Fruit fly (Drosophila melanogaster) whole organism, embryonic: Measurements from ENCODE around the gene RIOK2.

Experiments used
- Asciz ChIP-seq: fragments of 200-800 bp; sonication (Bioruptor generic); optimal IDR thresholded peaks from 2 replicates; lab custom pipeline; 2017; ENCODE audit warnings: missing biosample characterization, mild to moderate bottlenecking, missing genetic modification characterization, missing genetic modification reagents
- Awh ChIP-seq: fragments of 200-800 bp; sonication (Bioruptor generic); IDR thresholded peaks from 2 replicates; pipeline ENCODE4, ENCODE4 v1.3.6; 2022; ENCODE audit warnings: missing biosample characterization, missing genetic modification characterization
- B-H1 ChIP-seq: fragments of 200-800 bp; sonication (Bioruptor generic); IDR thresholded peaks from 3 replicates; pipeline ENCODE4 v1.3.6; 2022; ENCODE audit warnings: missing biosample characterization, missing genetic modification characterization
- Bgb ChIP-seq: fragments of 200-800 bp; sonication (Bioruptor generic); IDR thresholded peaks from 2 replicates; pipeline ENCODE4 v1.3.6; 2022; ENCODE audit warnings: missing biosample characterization, missing genetic modification characterization; ENCODE audit not compliant: partially characterized antibody
- CG1024 ChIP-seq: fragments of 200-800 bp; sonication (Bioruptor generic); IDR thresholded peaks from 2 replicates; pipeline ENCODE4 v1.3.6; 2022; ENCODE audit warnings: missing biosample characterization, missing genetic modification characterization
- CG10267 ChIP-seq: fragments of 200-800 bp; sonication (Bioruptor generic); optimal IDR thresholded peaks from 2 replicates; lab custom pipeline; 2018; ENCODE audit warnings: missing biosample characterization, mild to moderate bottlenecking, missing genetic modification characterization, moderate library complexity
- CG10654 ChIP-seq: fragments of 200-800 bp; sonication (Bioruptor generic); optimal IDR thresholded peaks from 2 replicates; lab custom pipeline; 2016; ENCODE audit warnings: missing biosample characterization, missing genetic modification characterization
- CG11247 ChIP-seq: fragments of 200-800 bp; sonication (Bioruptor generic); IDR thresholded peaks from 2 replicates; pipeline ENCODE4 v1.3.6; 2022; ENCODE audit warnings: missing biosample characterization, missing genetic modification characterization
- CG11695 ChIP-seq: fragments of 200-800 bp; sonication (Bioruptor generic); IDR thresholded peaks from 3 replicates; pipeline ENCODE4 v1.3.6; 2022; ENCODE audit warnings: missing biosample characterization, missing genetic modification characterization
- CG15479 ChIP-seq: fragments of 200-800 bp; sonication (Bioruptor generic); optimal IDR thresholded peaks from 3 replicates; lab custom pipeline; 2019; ENCODE audit warnings: missing biosample characterization, mild to moderate bottlenecking, missing genetic modification characterization, moderate library complexity
- CG15601 ChIP-seq: fragments of 200-800 bp; sonication (Bioruptor generic); optimal IDR thresholded peaks from 3 replicates; lab custom pipeline; 2019; ENCODE audit warnings: missing biosample characterization, mild to moderate bottlenecking, missing genetic modification characterization, moderate library complexity
- CG1832 ChIP-seq: fragments of 200-800 bp; sonication (Bioruptor generic); optimal IDR thresholded peaks from 2 replicates; lab custom pipeline; 2017; ENCODE audit warnings: missing biosample characterization, mild to moderate bottlenecking, missing genetic modification characterization, inconsistent platforms
- CG31441 ChIP-seq: fragments of 200-800 bp; sonication (Bioruptor generic); IDR thresholded peaks from 2 replicates; pipeline ENCODE4 v1.3.6; 2022; ENCODE audit warnings: missing biosample characterization, missing genetic modification characterization
- CG33557 ChIP-seq: fragments of 200-800 bp; sonication (Bioruptor generic); optimal IDR thresholded peaks from 2 replicates; lab custom pipeline; 2019; ENCODE audit warnings: missing biosample characterization, mild to moderate bottlenecking, missing genetic modification characterization, moderate library complexity
- CG3995 ChIP-seq: fragments of 200-800 bp; sonication (Bioruptor generic); optimal IDR thresholded peaks from 3 replicates; lab custom pipeline; 2016; ENCODE audit warnings: missing biosample characterization, missing genetic modification characterization
- CG6765 ChIP-seq: fragments of 200-800 bp; sonication (Bioruptor generic); optimal IDR thresholded peaks from 3 replicates; lab custom pipeline; 2017; ENCODE audit warnings: missing biosample characterization, mild to moderate bottlenecking, missing genetic modification characterization
- CG6791 ChIP-seq: fragments of 200-800 bp; sonication (Bioruptor generic); IDR thresholded peaks from 3 replicates; pipeline ENCODE4 v1.3.6; 2022; ENCODE audit warnings: missing biosample characterization, missing genetic modification characterization; ENCODE audit not compliant: partially characterized antibody
- CG8281 ChIP-seq: fragments of 200-800 bp; sonication (Bioruptor generic); optimal IDR thresholded peaks from 2 replicates; lab custom pipeline; 2018; ENCODE audit warnings: missing biosample characterization, mild to moderate bottlenecking, missing genetic modification characterization, moderate library complexity
- Myb ChIP-seq: fragments of 200-800 bp; sonication (Bioruptor generic); optimal IDR thresholded peaks from 2 replicates; lab custom pipeline; 2016; ENCODE audit warnings: missing biosample characterization, missing genetic modification characterization
- NC2α ChIP-seq: fragments of 200-800 bp; sonication (Bioruptor generic); optimal IDR thresholded peaks from 2 replicates; lab custom pipeline; 2016; ENCODE audit warnings: missing biosample characterization, missing genetic modification characterization
- Nf-YB ChIP-seq: fragments of 200-800 bp; sonication (Bioruptor generic); optimal IDR thresholded peaks from 3 replicates; lab custom pipeline; 2019; ENCODE audit warnings: missing biosample characterization, mild to moderate bottlenecking, missing genetic modification characterization, moderate library complexity
- Side ChIP-seq: fragments of 200-800 bp; sonication (Bioruptor generic); optimal IDR thresholded peaks from 2 replicates; lab custom pipeline; 2016; ENCODE audit warnings: missing biosample characterization, missing genetic modification characterization
- Spps ChIP-seq: fragments of 200-800 bp; sonication (Bioruptor generic); optimal IDR thresholded peaks from 2 replicates; lab custom pipeline; 2018; ENCODE audit warnings: missing biosample characterization, mild to moderate bottlenecking, missing genetic modification characterization
- Vsx1 ChIP-seq: fragments of 200-800 bp; sonication (Bioruptor generic); optimal IDR thresholded peaks from 2 replicates; lab custom pipeline; 2017; ENCODE audit warnings: missing biosample characterization, mild to moderate bottlenecking, missing genetic modification characterization, missing genetic modification reagents
- al ChIP-seq: fragments of 200-800 bp; sonication (Bioruptor generic); IDR thresholded peaks from 2 replicates; pipeline ENCODE4 v1.3.6; 2022; ENCODE audit warnings: missing biosample characterization, missing genetic modification characterization
- ato ChIP-seq: fragments of 200-800 bp; sonication (Bioruptor generic); IDR thresholded peaks from 2 replicates; pipeline ENCODE4 v1.3.6; 2022; ENCODE audit warnings: missing biosample characterization, missing genetic modification characterization; ENCODE audit not compliant: partially characterized antibody
- bowl ChIP-seq: fragments of 200-800 bp; sonication (Bioruptor generic); IDR thresholded peaks from 2 replicates; pipeline ENCODE4 v1.3.6; 2022; ENCODE audit warnings: missing biosample characterization, missing genetic modification characterization
- chif ChIP-seq, 2 experiments: fragments of 200-800 bp; sonication (Bioruptor generic); optimal IDR thresholded peaks; 3 replicates each; lab custom pipeline; 2016; ENCODE audit warnings: missing biosample characterization in 2 of 2, missing genetic modification characterization in 2 of 2
- ci ChIP-seq: fragments of 200-800 bp; sonication (Bioruptor generic); IDR thresholded peaks from 3 replicates; pipeline ENCODE4 v1.3.6; 2022; ENCODE audit warnings: missing biosample characterization, missing genetic modification characterization
- corto ChIP-seq: fragments of 200-800 bp; sonication (Bioruptor generic); optimal IDR thresholded peaks from 2 replicates; lab custom pipeline; 2016; ENCODE audit warnings: missing biosample characterization, mild to moderate bottlenecking, missing genetic modification characterization, moderate library complexity
- en ChIP-seq: fragments of 200-800 bp; sonication (Bioruptor generic); optimal IDR thresholded peaks from 2 replicates; lab custom pipeline; 2016; ENCODE audit warnings: missing biosample characterization, missing genetic modification characterization
- eve ChIP-seq, 2 experiments: fragments of >200 bp; optimal IDR thresholded peaks; 2 replicates each; lab custom pipeline; 2017; ENCODE audit warnings: missing biosample characterization in 2 of 2, missing genetic modification characterization in 2 of 2
- fd3F ChIP-seq: fragments of 200-800 bp; sonication (Bioruptor generic); optimal IDR thresholded peaks from 2 replicates; lab custom pipeline; 2018; ENCODE audit warnings: missing biosample characterization, mild to moderate bottlenecking, missing genetic modification characterization, moderate library complexity
- gem ChIP-seq: fragments of 200-800 bp; sonication (Bioruptor generic); optimal IDR thresholded peaks from 2 replicates; lab custom pipeline; 2019; ENCODE audit warnings: missing biosample characterization, mild to moderate bottlenecking, missing genetic modification characterization, moderate library complexity
- grn ChIP-seq: fragments of 200-800 bp; sonication (Bioruptor generic); optimal IDR thresholded peaks from 3 replicates; lab custom pipeline; 2017; ENCODE audit warnings: missing biosample characterization, missing genetic modification characterization
- gro ChIP-seq: fragments of 200-800 bp; sonication (Bioruptor generic); optimal IDR thresholded peaks from 2 replicates; lab custom pipeline; 2016; ENCODE audit warnings: missing biosample characterization, missing genetic modification characterization
- ind ChIP-seq: fragments of 200-800 bp; sonication (Bioruptor generic); optimal IDR thresholded peaks from 3 replicates; lab custom pipeline; 2016; ENCODE audit warnings: missing biosample characterization, missing genetic modification characterization
- nmo ChIP-seq: fragments of 200-800 bp; sonication (Bioruptor generic); optimal IDR thresholded peaks from 2 replicates; lab custom pipeline; 2018; ENCODE audit warnings: missing biosample characterization, mild to moderate bottlenecking, missing genetic modification characterization, moderate library complexity
- otp ChIP-seq: fragments of 200-800 bp; sonication (Bioruptor generic); IDR thresholded peaks from 3 replicates; pipeline ENCODE4, ENCODE4 v1.3.6; 2022; ENCODE audit warnings: missing biosample characterization, missing genetic modification characterization
- pros ChIP-seq: fragments of 200-800 bp; sonication (Bioruptor generic); optimal IDR thresholded peaks from 3 replicates; lab custom pipeline; 2019; ENCODE audit warnings: missing biosample characterization, mild to moderate bottlenecking, missing genetic modification characterization, moderate library complexity
- psq ChIP-seq: fragments of 200-800 bp; sonication (Bioruptor generic); optimal IDR thresholded peaks from 2 replicates; lab custom pipeline; 2017; ENCODE audit warnings: missing biosample characterization, missing genetic modification characterization
- repo ChIP-seq: fragments of 200-800 bp; sonication (Bioruptor generic); optimal IDR thresholded peaks from 2 replicates; lab custom pipeline; 2016; ENCODE audit warnings: missing biosample characterization, missing genetic modification characterization
- sens ChIP-seq: fragments of 200-800 bp; sonication (Bioruptor generic); peaks from one replicate; lab custom pipeline; 2016; ENCODE audit warnings: missing biosample characterization, missing genetic modification characterization
- sisA ChIP-seq: fragments of 200-800 bp; sonication (Bioruptor generic); IDR thresholded peaks from 2 replicates; pipeline ENCODE4 v1.3.6; 2022; ENCODE audit warnings: missing biosample characterization, missing genetic modification characterization
- sna ChIP-seq: fragments of 200-800 bp; sonication (Bioruptor generic); IDR thresholded peaks from 2 replicates; pipeline ENCODE4 v1.3.6; 2022; ENCODE audit warnings: missing biosample characterization, missing genetic modification characterization; ENCODE audit not compliant: partially characterized antibody
- sob ChIP-seq: fragments of 200-800 bp; sonication (Bioruptor generic); IDR thresholded peaks from 2 replicates; pipeline ENCODE4 v1.3.6; 2022; ENCODE audit warnings: missing biosample characterization, missing genetic modification characterization
- sqz ChIP-seq: fragments of 200-800 bp; sonication (Bioruptor generic); optimal IDR thresholded peaks from 3 replicates; lab custom pipeline; 2018; ENCODE audit warnings: missing biosample characterization, mild to moderate bottlenecking, missing genetic modification characterization
- ssp ChIP-seq: fragments of 200-800 bp; sonication (Bioruptor generic); IDR thresholded peaks from 2 replicates; pipeline ENCODE4 v1.3.6; 2022; ENCODE audit warnings: missing biosample characterization, missing genetic modification characterization
- tna ChIP-seq: fragments of 200-800 bp; sonication (Bioruptor generic); IDR thresholded peaks from 2 replicates; pipeline ENCODE4 v1.3.6; 2022; ENCODE audit warnings: missing biosample characterization, missing genetic modification characterization; ENCODE audit not compliant: partially characterized antibody
- tx ChIP-seq: fragments of 200-800 bp; sonication (Bioruptor generic); optimal IDR thresholded peaks from 2 replicates; lab custom pipeline; 2016; ENCODE audit warnings: missing biosample characterization, missing genetic modification characterization
- zen2 ChIP-seq: fragments of 200-800 bp; sonication (Bioruptor generic); IDR thresholded peaks from 3 replicates; pipeline ENCODE4 v1.3.6; 2022; ENCODE audit warnings: missing biosample characterization, missing genetic modification characterization; ENCODE audit not compliant: partially characterized antibody

RIOK2 gene

dm6 chr3R:25262322-25262761, 3.3 kb upstream of the RIOK2 start, which contains the start of the genes Kdsr and CG11858 (continued):
- TF ChIP-seq CG11247 (GFP tag; lab: Robert Waterston, UW) (0 out of 2 replicates have a peak, but pooled peaks have one; percentile 18), sna (GFP tag; lab: Robert Waterston, UW) (no peak), grn (peak; percentile 73), CG10267 (tag; lab: Kevin White, UChicago) (peak; percentile 63), Awh (GFP tag; lab: Robert Waterston, UW) (no peak), al (GFP tag; lab: Robert Waterston, UW) (peak; percentile 61), Myb (GFP tag; lab: Kevin White, UChicago) (peak; percentile 51), otp (GFP tag; lab: Robert Waterston, UW) (0 out of 3 replicates have a peak, but pooled peaks have one; percentile 43), CG1024 (no peak), psq (GFP tag; lab: Kevin White, UChicago) (peak; percentile 9), CG10654 (peak; percentile 29), ssp (peak; percentile 72), B-H1 (GFP tag; lab: Robert Waterston, UW) (peak; percentile 43; the same call in 2 of the 3 replicates), sisA (GFP tag; lab: Robert Waterston, UW) (peak; percentile 68), CG11695 (GFP tag; lab: Robert Waterston, UW) (no peak), ato (GFP tag; lab: Robert Waterston, UW) (no peak), chif (GFP tag; optimal IDR thresholded peaks at IDR 0.05; lab: Kevin White, UChicago) (peak; percentile 49 to 56), CG33557 (GFP tag; lab: Kevin White, UChicago) (peak; percentile 26), en (no peak), repo (GFP tag; lab: Kevin White, UChicago) (no peak), gem (no peak), ci (GFP tag; lab: Robert Waterston, UW) (peak; percentile 47), eve (GFP tag; optimal IDR thresholded peaks at IDR 0.05; lab: Kevin White, UChicago) (no peak), NC2α (no peak), Side (GFP tag; lab: Kevin White, UChicago) (peak; percentile 3), Spps (peak; percentile 51), fd3F (GFP tag; lab: Kevin White, UChicago) (peak; percentile 47), CG15479 (GFP tag; lab: Kevin White, UChicago) (no peak), pros (no peak), ind (peak; percentile 66), CG3995 (GFP tag; lab: Kevin White, UChicago) (peak; percentile 4), sqz (GFP tag; lab: Kevin White, UChicago) (no peak), zen2 (GFP tag; lab: Robert Waterston, UW) (no peak), Vsx1 (GFP tag; lab: Kevin White, UChicago) (no peak), Asciz (no peak), Bgb (GFP tag; lab: Robert Waterston, UW) (no peak), CG6765 (GFP tag; lab: Kevin White, UChicago) (no peak), CG15601 (peak; percentile 56), Nf-YB (GFP tag; lab: Kevin White, UChicago) (peak; percentile 5), sens (GFP tag; lab: Kevin White, UChicago) (peak; percentile 91), bowl (GFP tag; lab: Robert Waterston, UW) (no peak), CG8281 (tag; lab: Kevin White, UChicago) (peak; percentile 7), CG6791 (GFP tag; lab: Robert Waterston, UW) (no peak), nmo (GFP tag; lab: Kevin White, UChicago) (peak; percentile 75), corto (GFP tag; lab: Kevin White, UChicago) (no peak), tna (GFP tag; lab: Robert Waterston, UW) (no peak), CG31441 (GFP tag; lab: Robert Waterston, UW) (no peak; the same call in 1 of the 2 replicates), gro (GFP tag; lab: Kevin White, UChicago) (peak; percentile 58), tx (GFP tag; lab: Kevin White, UChicago) (peak; percentile 26), CG1832 (GFP tag; lab: Kevin White, UChicago) (no peak), sob (GFP tag; lab: Robert Waterston, UW) (peak; percentile 72)
